Worm (Caenorhabditis elegans): ENCODE data around the gene pgp-9.

DNA sequence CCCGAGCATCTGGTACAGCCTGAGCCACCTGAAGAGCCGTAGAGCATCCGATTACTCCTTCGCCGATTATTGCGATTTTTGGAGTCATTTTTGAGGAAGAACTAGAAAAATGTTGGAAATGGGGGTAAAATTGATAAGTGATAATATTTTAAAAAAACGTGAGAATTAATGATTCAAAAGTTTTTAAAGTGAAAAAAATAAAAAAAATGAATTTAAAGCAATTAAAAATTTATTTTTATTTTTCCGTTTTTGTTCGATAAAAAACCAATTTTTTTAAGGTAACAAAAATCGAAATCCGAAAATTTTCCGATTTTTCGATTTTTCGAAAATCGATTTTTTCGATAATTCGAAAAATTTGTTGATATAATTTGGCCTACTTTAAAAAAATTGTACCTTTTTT lies 21.4 kb downstream of the pgp-9 start, which contains the start of gene ddo-1:
- TF ChIP-seq hif-1 (tag; optimal IDR thresholded peaks at IDR 0.05) (no peak), nhr-11 (tag; optimal IDR thresholded peaks at IDR 0.05) (no peak), set-16 (GFP tag; IDR thresholded peaks at IDR 0.05) (no peak), D1046.2 (GFP tag; IDR thresholded peaks at IDR 0.05) (no peak), daf-16 (GFP tag; optimal IDR thresholded peaks at IDR 0.05) (no peak), daf-16 (tag; optimal IDR thresholded peaks at IDR 0.05) (no peak), ZK546.5 (tag; optimal IDR thresholded peaks at IDR 0.05) (no peak), hlh-30 (tag; optimal IDR thresholded peaks at IDR 0.05; ENCODE audit: insufficient read depth) (no peak), ces-1 (GFP tag; optimal IDR thresholded peaks at IDR 0.05) (no peak), F44E2.7 (GFP tag; IDR thresholded peaks at IDR 0.05) (no peak), nhr-76 (tag; optimal IDR thresholded peaks at IDR 0.05) (no peak), lsy-2 (tag; optimal IDR thresholded peaks at IDR 0.05) (no peak), zfp-2 (tag; optimal IDR thresholded peaks at IDR 0.05) (no peak)

All from whole organism, L4 larva.